Worm (Caenorhabditis elegans): ENCODE results near the gene R10H10.4.

DNA sequence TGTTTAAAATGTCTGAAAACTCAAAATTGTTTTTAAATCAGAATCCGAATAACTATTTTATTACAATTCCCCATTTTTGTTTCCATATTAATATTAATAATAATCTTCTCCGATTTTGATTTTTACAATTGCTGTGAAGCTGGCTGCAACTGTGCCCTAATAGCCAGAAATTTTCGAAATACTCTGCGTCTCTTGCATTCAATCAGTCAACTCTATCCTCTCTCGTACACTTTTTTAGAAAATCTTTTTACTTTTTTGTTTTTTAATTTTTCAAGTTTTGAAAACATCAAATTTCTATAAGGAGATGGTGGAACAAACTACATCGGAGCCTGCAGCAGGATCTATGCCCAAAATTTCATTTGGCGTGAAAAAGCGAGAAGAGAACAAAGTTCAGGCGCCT, 36.9 kb downstream of the R10H10.4 start, which contains the start of gene gkow-1:
- TF ChIP-seq ama-1 (optimal IDR thresholded peaks at IDR 0.05) (no peak), flt-1 (GFP tag; IDR thresholded peaks at IDR 0.05) (no peak), tra-4 (tag; optimal IDR thresholded peaks at IDR 0.05) (no peak), tbx-37 (GFP tag; conservative IDR thresholded peaks at IDR 0.05) (no peak), scrt-1 (GFP tag; IDR thresholded peaks at IDR 0.05) (no peak), hmbx-1 (tag; optimal IDR thresholded peaks at IDR 0.05) (no peak), F13C5.2 (tag; optimal IDR thresholded peaks at IDR 0.05) (no peak), hmg-4 (GFP tag; optimal IDR thresholded peaks at IDR 0.05) (no peak), aly-1 (tag; optimal IDR thresholded peaks at IDR 0.05) (no peak), sea-1 (GFP tag; conservative IDR thresholded peaks at IDR 0.05) (no peak), ets-7 (tag; optimal IDR thresholded peaks at IDR 0.05) (no peak), pes-1 (GFP tag; IDR thresholded peaks at IDR 0.05) (no peak), tbx-11 (GFP tag; IDR thresholded peaks at IDR 0.05) (no peak), B0310.2 (tag; optimal IDR thresholded peaks at IDR 0.05) (no peak)

All from whole organism, early embryonic.